Fruit fly (Drosophila melanogaster): ENCODE data around the gene Nsf2.

Nsf2 gene

DNA sequence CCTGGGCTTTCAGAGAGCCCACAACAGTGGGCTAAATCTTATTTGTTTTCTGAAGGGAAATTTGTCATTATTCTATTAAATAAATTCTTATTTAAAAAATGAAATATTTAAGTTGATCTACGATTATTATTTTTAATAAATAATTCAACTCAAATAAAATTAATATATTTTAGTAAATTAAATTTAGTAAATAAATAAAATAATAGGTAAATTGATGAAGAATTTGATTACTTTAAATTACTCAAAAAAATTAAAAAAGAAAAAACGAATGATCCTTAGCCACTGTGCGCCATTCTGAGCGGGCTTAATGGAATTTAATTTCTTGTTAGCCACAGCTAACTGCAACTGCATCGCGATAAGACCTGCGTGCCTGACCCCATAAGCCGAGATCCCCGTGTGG, 10.5 kb upstream of the Nsf2 start:
- TF ChIP-seq sage (GFP tag; optimal IDR thresholded peaks at IDR 0.05) (no peak), Sp1 (GFP tag; optimal IDR thresholded peaks at IDR 0.05) (no peak), GATAd (GFP tag; optimal IDR thresholded peaks at IDR 0.05) (no peak), HLH106 (tag; optimal IDR thresholded peaks at IDR 0.05) (no peak), psq (GFP tag; optimal IDR thresholded peaks at IDR 0.05) (no peak), brk (GFP tag; optimal IDR thresholded peaks at IDR 0.05) (no peak), lola (GFP tag; optimal IDR thresholded peaks at IDR 0.05) (no peak), ey (GFP tag; optimal IDR thresholded peaks at IDR 0.05) (no peak), Myc (optimal IDR thresholded peaks at IDR 0.05) (no peak), foxo (GFP tag; optimal IDR thresholded peaks at IDR 0.05) (no peak), woc (GFP tag; optimal IDR thresholded peaks at IDR 0.05) (no peak), Rel (GFP tag; optimal IDR thresholded peaks at IDR 0.05) (no peak), Rel (tag; optimal IDR thresholded peaks at IDR 0.05) (no peak)

DNA sequence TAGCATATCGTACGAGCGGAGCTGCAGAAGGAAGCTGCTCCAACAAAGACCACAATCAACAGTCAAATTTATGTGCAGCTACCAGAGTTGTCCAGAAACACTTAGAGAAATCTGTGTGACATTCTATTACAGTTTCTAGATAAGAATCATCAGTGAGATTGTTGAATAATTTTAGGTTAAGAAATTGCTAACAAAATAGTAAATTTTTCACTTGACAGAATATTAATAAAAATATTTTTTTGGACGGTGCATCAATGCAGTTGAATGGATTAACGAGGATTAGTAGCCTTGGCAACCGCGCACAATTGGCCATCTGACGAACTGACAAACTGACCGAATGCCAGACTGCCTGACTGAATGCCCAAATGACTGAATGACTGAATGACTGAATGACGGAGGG, 9.5 kb upstream of the Nsf2 start:
- TF ChIP-seq tai (GFP tag; optimal IDR thresholded peaks at IDR 0.05) (no peak), N (GFP tag; optimal IDR thresholded peaks at IDR 0.05) (no peak), jim (GFP tag; optimal IDR thresholded peaks at IDR 0.05) (no peak), rgr (GFP tag; optimal IDR thresholded peaks at IDR 0.05) (no peak), foxo (GFP tag; optimal IDR thresholded peaks at IDR 0.05) (peak in 1 of 2 experiments; percentile 3), CG32264 (GFP tag; optimal IDR thresholded peaks at IDR 0.05) (no peak)

DNA sequence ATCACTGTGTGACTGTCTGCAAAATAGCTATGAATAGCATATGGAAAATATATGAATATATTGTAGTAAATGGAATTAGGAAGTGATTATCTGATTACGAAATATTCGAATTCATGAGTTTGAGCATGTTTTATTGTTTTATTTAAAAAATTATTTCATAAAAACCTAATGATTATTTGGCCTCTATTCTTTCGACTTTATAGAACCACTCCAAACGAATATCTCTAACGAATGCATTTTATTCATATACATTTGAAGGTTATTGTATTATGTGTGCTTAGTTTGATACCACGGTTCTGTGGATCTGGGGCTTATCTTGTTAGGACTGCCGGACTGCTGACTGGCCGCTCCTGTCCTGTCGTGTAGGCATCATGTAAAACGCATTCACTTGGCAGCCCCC, 8.1 kb upstream of the Nsf2 start:
- TF ChIP-seq CG9705 (GFP tag; optimal IDR thresholded peaks at IDR 0.05) (no peak), Mio (GFP tag; optimal IDR thresholded peaks at IDR 0.05) (no peak), brk (GFP tag; optimal IDR thresholded peaks at IDR 0.05) (no peak), dl (GFP tag; optimal IDR thresholded peaks at IDR 0.05; ENCODE audit: insufficient read depth in 1 of 2, partially characterized antibody in 2 of 2) (no peak), HLH106 (tag; optimal IDR thresholded peaks at IDR 0.05) (peak; percentile 27), Dfd (GFP tag; optimal IDR thresholded peaks at IDR 0.05) (no peak), pan (optimal IDR thresholded peaks at IDR 0.05) (no peak), Hnf4 (GFP tag; optimal IDR thresholded peaks at IDR 0.05) (peak; percentile 11), ey (GFP tag; optimal IDR thresholded peaks at IDR 0.05) (peak; percentile 43), tai (GFP tag; optimal IDR thresholded peaks at IDR 0.05) (no peak), psq (GFP tag; optimal IDR thresholded peaks at IDR 0.05) (peak; percentile 23), h (GFP tag; optimal IDR thresholded peaks at IDR 0.05) (peak; percentile 57), dmrt93B (GFP tag; optimal IDR thresholded peaks at IDR 0.05) (no peak), OdsH (GFP tag; optimal IDR thresholded peaks at IDR 0.05) (peak; percentile 49), Myc (optimal IDR thresholded peaks at IDR 0.05) (no peak), sage (GFP tag; optimal IDR thresholded peaks at IDR 0.05) (no peak), lola (GFP tag; optimal IDR thresholded peaks at IDR 0.05) (no peak), GATAd (GFP tag; optimal IDR thresholded peaks at IDR 0.05) (no peak), Vsx2 (GFP tag; optimal IDR thresholded peaks at IDR 0.05; ENCODE audit: partially characterized antibody) (no peak), rgr (GFP tag; optimal IDR thresholded peaks at IDR 0.05) (peak; percentile 27), woc (GFP tag; optimal IDR thresholded peaks at IDR 0.05) (peak; percentile 49), sv (GFP tag; optimal IDR thresholded peaks at IDR 0.05) (no peak), Jra (GFP tag; optimal IDR thresholded peaks at IDR 0.05) (no peak), N (GFP tag; optimal IDR thresholded peaks at IDR 0.05) (no peak), CrebA (GFP tag; optimal IDR thresholded peaks at IDR 0.05; ENCODE audit: borderline replicate concordance) (no peak), usp (GFP tag; optimal IDR thresholded peaks at IDR 0.05) (no peak), foxo (GFP tag; optimal IDR thresholded peaks at IDR 0.05) (peak in 1 of 2 experiments; percentile 39), Sp1 (GFP tag; optimal IDR thresholded peaks at IDR 0.05) (peak; percentile 40), Dif (GFP tag; optimal IDR thresholded peaks at IDR 0.05; ENCODE audit: partially characterized antibody) (no peak), Abd-B (GFP tag; optimal IDR thresholded peaks at IDR 0.05) (no peak), Hr78 (GFP tag; optimal IDR thresholded peaks at IDR 0.05) (no peak), CG32264 (GFP tag; optimal IDR thresholded peaks at IDR 0.05) (no peak), Rel (GFP tag; optimal IDR thresholded peaks at IDR 0.05) (no peak), Rel (tag; optimal IDR thresholded peaks at IDR 0.05) (no peak), fru (GFP tag; optimal IDR thresholded peaks at IDR 0.05) (peak; percentile 35), jim (GFP tag; optimal IDR thresholded peaks at IDR 0.05) (no peak), br (GFP tag; optimal IDR thresholded peaks at IDR 0.05) (peak; percentile 26), Hr83 (GFP tag; optimal IDR thresholded peaks at IDR 0.05; ENCODE audit: poor library complexity, severe bottlenecking) (no peak), dsf (GFP tag; optimal IDR thresholded peaks at IDR 0.05; ENCODE audit: borderline replicate concordance) (no peak)

Measured in whole organism, wandering third instar larva.